Worm (Caenorhabditis elegans) whole organism, L1 larva: Measurements from ENCODE around the gene mxl-1.
"Not testable (repeated sequence)": the region's sequence is repeated elsewhere in the genome, so short reads cannot be mapped to it uniquely, and the experiment has no call there.

Experiments used
- C04F5.9 ChIP-seq: sonication (generic microtip); optimal IDR thresholded peaks from 2 replicates; lab custom pipeline; 2016; ENCODE audit warnings: missing genetic modification characterization, missing compliant biosample characterization
- aly-2 ChIP-seq: fragments of 150-350 bp; optimal IDR thresholded peaks from 2 replicates; lab custom pipeline; 2014; ENCODE audit warnings: missing biosample characterization, missing genetic modification characterization
- egl-27 ChIP-seq, 2 experiments: fragments of 150-350 bp in 1 of 2; sonication (generic microtip); optimal IDR thresholded peaks; 3 replicates each; lab custom pipeline; 2017 to 2018; ENCODE audit warnings: missing biosample characterization in 2 of 2, missing genetic modification characterization in 2 of 2, missing genetic modification reagents in 2 of 2
- elt-2 ChIP-seq: sonication (generic microtip); optimal IDR thresholded peaks from 2 replicates; lab custom pipeline; 2016; ENCODE audit warnings: missing genetic modification characterization, mild to moderate bottlenecking, inconsistent platforms, missing compliant biosample characterization, missing genetic modification reagents
- elt-3 ChIP-seq, 6 experiments: fragments of 150-350 bp in 1 of 6; sonication (generic microtip); optimal IDR thresholded peaks; 2 replicates each; lab custom pipeline; 2017 to 2018; ENCODE audit warnings: missing biosample characterization in 6 of 6, missing genetic modification characterization in 6 of 6, inconsistent platforms in 1 of 6
- fos-1 ChIP-seq: fragments of 150-350 bp; optimal IDR thresholded peaks from 2 replicates; lab custom pipeline; 2014; ENCODE audit warnings: missing biosample characterization, missing genetic modification characterization
- lin-15B ChIP-seq: fragments of 150-350 bp; sonication (generic microtip); optimal IDR thresholded peaks from 3 replicates; lab custom pipeline; 2014; ENCODE audit warnings: missing biosample characterization, missing genetic modification characterization
- lir-3 ChIP-seq: sonication (generic microtip); optimal IDR thresholded peaks from 2 replicates; lab custom pipeline; 2016; ENCODE audit warnings: mild to moderate bottlenecking, missing genetic modification characterization, moderate library complexity, missing compliant biosample characterization; ENCODE audit not compliant: poor library complexity
- mdl-1 ChIP-seq, 2 experiments: fragments of 150-350 bp; optimal IDR thresholded peaks; 2 replicates each; lab custom pipeline; 2014 to 2017; ENCODE audit warnings: missing biosample characterization in 2 of 2, missing genetic modification characterization in 2 of 2, inconsistent platforms in 1 of 2
- nhr-237 ChIP-seq: fragments of 150-350 bp; optimal IDR thresholded peaks from 2 replicates; lab custom pipeline; 2014; ENCODE audit warnings: missing biosample characterization, missing genetic modification characterization
- snu-23 ChIP-seq: sonication (generic microtip); optimal IDR thresholded peaks from 2 replicates; lab custom pipeline; 2016; ENCODE audit warnings: missing genetic modification characterization, missing compliant biosample characterization
- unc-130 ChIP-seq: fragments of 150-350 bp; optimal IDR thresholded peaks from 2 replicates; lab custom pipeline; 2017; ENCODE audit warnings: missing biosample characterization, missing genetic modification characterization, inconsistent platforms
- unc-86 ChIP-seq: sonication (generic microtip); optimal IDR thresholded peaks from 2 replicates; lab custom pipeline; 2016; ENCODE audit warnings: missing genetic modification characterization, missing compliant biosample characterization
- ztf-4 ChIP-seq: fragments of 150-350 bp; optimal IDR thresholded peaks from 2 replicates; lab custom pipeline; 2014; ENCODE audit warnings: missing biosample characterization, missing genetic modification characterization

DNA sequence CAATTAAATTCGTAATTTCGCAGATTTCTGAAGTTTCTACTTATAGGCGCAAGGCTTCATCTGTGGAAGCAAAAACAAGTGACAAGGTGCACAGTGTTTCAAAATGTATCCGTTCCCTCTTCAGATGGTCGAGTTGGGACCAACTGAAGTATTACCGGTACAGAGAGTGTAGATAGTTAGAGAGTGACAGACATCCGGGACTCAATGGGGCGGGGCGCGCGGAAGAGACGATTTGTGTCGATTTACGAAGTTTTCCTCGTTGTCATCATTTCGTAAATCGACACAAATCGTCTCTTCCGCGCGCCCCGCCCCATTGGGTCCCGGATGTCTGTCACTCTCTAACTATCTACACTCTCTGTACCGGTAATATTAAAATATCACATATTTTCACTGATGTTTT lies 41.5 kb downstream of the mxl-1 start, which contains the start of gene C03E10.3:
- not testable (repeated sequence) for TF ChIP-seq snu-23 (GFP tag; lab: Kevin White, UChicago); aly-2 (tag; lab: Kevin White, UChicago); mdl-1 (tag; optimal IDR thresholded peaks at IDR 0.05; lab: Kevin White, UChicago); fos-1 (tag; lab: Kevin White, UChicago); unc-130 (tag; lab: Kevin White, UChicago); elt-3 (tag; optimal IDR thresholded peaks at IDR 0.05; lab: Kevin White, UChicago); nhr-237 (tag; lab: Kevin White, UChicago); lir-3; C04F5.9 (tag; lab: Kevin White, UChicago); unc-86 (tag; lab: Kevin White, UChicago); elt-2 (tag; lab: Kevin White, UChicago); egl-27 (tag; optimal IDR thresholded peaks at IDR 0.05; lab: Kevin White, UChicago); lin-15B (tag; lab: Kevin White, UChicago); ztf-4
